Fruit fly (Drosophila melanogaster) whole organism, embryonic: ENCODE measurements around the gene CG9582.

Experiments used
- Atf3 ChIP-seq: fragments of 200-800 bp; sonication (Bioruptor generic); optimal IDR thresholded peaks from 3 replicates; lab custom pipeline; 2016; ENCODE audit warnings: missing biosample characterization, missing genetic modification characterization
- B-H1 ChIP-seq: fragments of 200-800 bp; sonication (Bioruptor generic); IDR thresholded peaks from 3 replicates; pipeline ENCODE4 v1.3.6; 2022; ENCODE audit warnings: missing biosample characterization, missing genetic modification characterization
- CG10462 ChIP-seq: fragments of 200-800 bp; sonication (Bioruptor generic); optimal IDR thresholded peaks from 2 replicates; lab custom pipeline; 2016; ENCODE audit warnings: missing biosample characterization, missing genetic modification characterization
- CG11093 ChIP-seq: fragments of 200-800 bp; sonication (Bioruptor generic); IDR thresholded peaks from 3 replicates; pipeline ENCODE4 v1.3.6; 2022; ENCODE audit warnings: missing biosample characterization, missing genetic modification characterization
- CG11247 ChIP-seq: fragments of 200-800 bp; sonication (Bioruptor generic); IDR thresholded peaks from 2 replicates; pipeline ENCODE4 v1.3.6; 2022; ENCODE audit warnings: missing biosample characterization, missing genetic modification characterization
- CG12219 ChIP-seq: fragments of 200-800 bp; sonication (Bioruptor generic); optimal IDR thresholded peaks from 3 replicates; lab custom pipeline; 2018; ENCODE audit warnings: missing biosample characterization, mild to moderate bottlenecking, missing genetic modification characterization
- CG12299 ChIP-seq: fragments of 200-800 bp; sonication (Bioruptor generic); optimal IDR thresholded peaks from 2 replicates; lab custom pipeline; 2018; ENCODE audit warnings: missing biosample characterization, mild to moderate bottlenecking, missing genetic modification characterization
- CG12744 ChIP-seq: fragments of 200-800 bp; sonication (Bioruptor generic); optimal IDR thresholded peaks from 2 replicates; lab custom pipeline; 2016; ENCODE audit warnings: missing biosample characterization, missing genetic modification characterization
- CG12769 ChIP-seq: fragments of 200-800 bp; sonication (Bioruptor generic); optimal IDR thresholded peaks from 2 replicates; lab custom pipeline; 2019; ENCODE audit warnings: missing biosample characterization, mild to moderate bottlenecking, missing genetic modification characterization, moderate library complexity
- CG13424 ChIP-seq: fragments of 200-800 bp; sonication (Bioruptor generic); optimal IDR thresholded peaks from 2 replicates; lab custom pipeline; 2019; ENCODE audit warnings: missing biosample characterization, mild to moderate bottlenecking, missing genetic modification characterization, moderate library complexity
- CG14667 ChIP-seq: fragments of 200-800 bp; sonication (Bioruptor generic); IDR thresholded peaks from 2 replicates; pipeline ENCODE4 v1.3.6; 2022; ENCODE audit warnings: missing biosample characterization, missing genetic modification characterization
- CG16815 ChIP-seq: fragments of 200-800 bp; sonication (Bioruptor generic); optimal IDR thresholded peaks from 3 replicates; lab custom pipeline; 2017; ENCODE audit warnings: missing biosample characterization, mild to moderate bottlenecking, missing genetic modification characterization
- CG17328 ChIP-seq: fragments of 200-800 bp; sonication (Bioruptor generic); IDR thresholded peaks from 2 replicates; pipeline ENCODE4 v1.3.6; 2022; ENCODE audit warnings: missing biosample characterization, missing genetic modification characterization
- CG17612 ChIP-seq: fragments of 200-800 bp; sonication (Bioruptor generic); IDR thresholded peaks from 2 replicates; pipeline ENCODE4 v1.3.6; 2022; ENCODE audit warnings: missing biosample characterization, missing genetic modification characterization
- CG17912 ChIP-seq: fragments of 200-800 bp; sonication (Bioruptor generic); optimal IDR thresholded peaks from 2 replicates; lab custom pipeline; 2018; ENCODE audit warnings: missing biosample characterization, mild to moderate bottlenecking, missing genetic modification characterization
- CG2120 ChIP-seq: fragments of 200-800 bp; sonication (Bioruptor generic); optimal IDR thresholded peaks from 3 replicates; lab custom pipeline; 2016; ENCODE audit warnings: missing biosample characterization, missing genetic modification characterization
- CG32772 ChIP-seq: fragments of 200-800 bp; sonication (Bioruptor generic); IDR thresholded peaks from 2 replicates; pipeline ENCODE4 v1.3.6; 2022; ENCODE audit warnings: missing biosample characterization, missing genetic modification characterization
- CG43689 ChIP-seq: fragments of 200-800 bp; sonication (Bioruptor generic); IDR thresholded peaks from 2 replicates; pipeline ENCODE4 v1.3.6; 2022; ENCODE audit warnings: missing biosample characterization, missing genetic modification characterization
- CG6175 ChIP-seq: fragments of 200-800 bp; sonication (Bioruptor generic); IDR thresholded peaks from 3 replicates; pipeline ENCODE4 v1.3.6; 2022; ENCODE audit warnings: missing biosample characterization, missing genetic modification characterization
- CG7786 ChIP-seq: fragments of 200-800 bp; sonication (Bioruptor generic); optimal IDR thresholded peaks from 2 replicates; lab custom pipeline; 2016; ENCODE audit warnings: missing biosample characterization, missing genetic modification characterization
- CG7928 ChIP-seq: fragments of 200-800 bp; sonication (Bioruptor generic); optimal IDR thresholded peaks from 2 replicates; lab custom pipeline; 2017; ENCODE audit warnings: missing biosample characterization, mild to moderate bottlenecking, missing genetic modification characterization
- CG8924 ChIP-seq: fragments of 200-800 bp; optimal IDR thresholded peaks from 3 replicates; lab custom pipeline; 2019; ENCODE audit warnings: missing biosample characterization, mild to moderate bottlenecking, missing genetic modification characterization, moderate library complexity
- CG9437 ChIP-seq: fragments of 200-800 bp; sonication (Bioruptor generic); optimal IDR thresholded peaks from 2 replicates; lab custom pipeline; 2018; ENCODE audit warnings: missing biosample characterization, mild to moderate bottlenecking, missing genetic modification characterization
- Dad ChIP-seq: fragments of 200-800 bp; sonication (Bioruptor generic); optimal IDR thresholded peaks from 3 replicates; lab custom pipeline; 2016; ENCODE audit warnings: missing biosample characterization, missing genetic modification characterization
- Dek ChIP-seq: fragments of 200-800 bp; sonication (Bioruptor generic); optimal IDR thresholded peaks from 3 replicates; lab custom pipeline; 2019; ENCODE audit warnings: missing biosample characterization, mild to moderate bottlenecking, missing genetic modification characterization, moderate library complexity
- Dll ChIP-seq: fragments of 200-800 bp; sonication (Bioruptor generic); IDR thresholded peaks from 4 replicates; pipeline ENCODE4 v1.3.6; 2022; ENCODE audit warnings: missing biosample characterization, missing genetic modification characterization; ENCODE audit not compliant: partially characterized antibody
- Hr51 ChIP-seq, 2 experiments: fragments of 200-800 bp; sonication (Bioruptor generic); optimal IDR thresholded peaks; 2 replicates in 1 of 2; 3 replicates in 1 of 2; lab custom pipeline; 2016 to 2018; ENCODE audit warnings: missing biosample characterization in 2 of 2, missing genetic modification characterization in 2 of 2, mild to moderate bottlenecking in 1 of 2, moderate library complexity in 1 of 2
- Med ChIP-seq: fragments of 200-800 bp; sonication (Bioruptor generic); peaks from one replicate; lab custom pipeline; 2016; ENCODE audit warnings: missing biosample characterization, missing genetic modification characterization, mild to moderate bottlenecking, inconsistent platforms, moderate library complexity
- NC2α ChIP-seq: fragments of 200-800 bp; sonication (Bioruptor generic); optimal IDR thresholded peaks from 2 replicates; lab custom pipeline; 2016; ENCODE audit warnings: missing biosample characterization, missing genetic modification characterization
- NK7.1 ChIP-seq: fragments of 200-800 bp; sonication (Bioruptor generic); optimal IDR thresholded peaks from 3 replicates; lab custom pipeline; 2016; ENCODE audit warnings: missing biosample characterization, missing genetic modification characterization
- Opbp ChIP-seq: fragments of 200-800 bp; sonication (Bioruptor generic); IDR thresholded peaks from 3 replicates; pipeline ENCODE4 v1.3.6; 2022; ENCODE audit warnings: missing biosample characterization, missing genetic modification characterization; ENCODE audit not compliant: partially characterized antibody
- Vsx1 ChIP-seq: fragments of 200-800 bp; sonication (Bioruptor generic); optimal IDR thresholded peaks from 2 replicates; lab custom pipeline; 2017; ENCODE audit warnings: missing biosample characterization, mild to moderate bottlenecking, missing genetic modification characterization, missing genetic modification reagents
- ac ChIP-seq: fragments of 200-800 bp; sonication (Bioruptor generic); optimal IDR thresholded peaks from 3 replicates; lab custom pipeline; 2017; ENCODE audit warnings: missing biosample characterization, mild to moderate bottlenecking, missing genetic modification characterization
- bsh ChIP-seq, 2 experiments: fragments of 200-800 bp; sonication (Bioruptor generic); optimal IDR thresholded peaks; 2 replicates each; lab custom pipeline; 2017 to 2018; ENCODE audit warnings: mild to moderate bottlenecking in 2 of 2, missing biosample characterization in 2 of 2, missing genetic modification characterization in 2 of 2, moderate library complexity in 1 of 2
- cad ChIP-seq: fragments of >200 bp; optimal IDR thresholded peaks from 2 replicates; lab custom pipeline; 2017; ENCODE audit warnings: missing biosample characterization, missing genetic modification characterization
- cas ChIP-seq: fragments of 200-800 bp; sonication (Bioruptor generic); IDR thresholded peaks from 2 replicates; pipeline ENCODE4 v1.3.6; 2022; ENCODE audit warnings: missing biosample characterization, missing genetic modification characterization
- chinmo ChIP-seq: fragments of 200-800 bp; sonication (Bioruptor generic); IDR thresholded peaks from 4 replicates; pipeline ENCODE4 v1.3.6; 2022; ENCODE audit warnings: missing biosample characterization, missing genetic modification characterization; ENCODE audit not compliant: partially characterized antibody
- chn ChIP-seq: fragments of 200-800 bp; sonication (Bioruptor generic); optimal IDR thresholded peaks from 2 replicates; lab custom pipeline; 2016; ENCODE audit warnings: missing biosample characterization, missing genetic modification characterization
- dm ChIP-seq: fragments of 200-800 bp; sonication (Bioruptor generic); optimal IDR thresholded peaks from 3 replicates; lab custom pipeline; 2016; ENCODE audit warnings: missing biosample characterization, missing genetic modification characterization
- dmrt99B ChIP-seq: fragments of 200-800 bp; sonication (Bioruptor generic); optimal IDR thresholded peaks from 2 replicates; lab custom pipeline; 2018; ENCODE audit warnings: missing biosample characterization, mild to moderate bottlenecking, missing genetic modification characterization, moderate library complexity
- esg ChIP-seq: fragments of 200-800 bp; sonication (Bioruptor generic); conservative IDR thresholded peaks from 2 replicates; pipeline ENCODE4 v1.3.6; 2022; ENCODE audit warnings: missing biosample characterization, missing genetic modification characterization
- exex ChIP-seq: fragments of 200-800 bp; sonication (Bioruptor generic); optimal IDR thresholded peaks from 4 replicates; lab custom pipeline; 2018; ENCODE audit warnings: missing biosample characterization, mild to moderate bottlenecking, missing genetic modification characterization, moderate library complexity
- gfzf ChIP-seq: fragments of 200-800 bp; sonication (Bioruptor generic); optimal IDR thresholded peaks from 2 replicates; lab custom pipeline; 2016; ENCODE audit warnings: missing biosample characterization, mild to moderate bottlenecking, missing genetic modification characterization, moderate library complexity
- grn ChIP-seq: fragments of 200-800 bp; sonication (Bioruptor generic); optimal IDR thresholded peaks from 3 replicates; lab custom pipeline; 2017; ENCODE audit warnings: missing biosample characterization, missing genetic modification characterization
- ken ChIP-seq: fragments of 200-800 bp; sonication (Bioruptor generic); IDR thresholded peaks from 3 replicates; pipeline ENCODE4 v1.3.6; 2022; ENCODE audit warnings: missing biosample characterization, missing genetic modification characterization
- nau ChIP-seq: fragments of 200-800 bp; sonication (Bioruptor generic); optimal IDR thresholded peaks from 3 replicates; lab custom pipeline; 2017; ENCODE audit warnings: missing biosample characterization, mild to moderate bottlenecking, missing genetic modification characterization, missing genetic modification reagents
- p53 ChIP-seq: fragments of 200-800 bp; sonication (Bioruptor generic); optimal IDR thresholded peaks from 2 replicates; lab custom pipeline; 2016; ENCODE audit warnings: missing biosample characterization, missing genetic modification characterization
- seq ChIP-seq: fragments of 200-800 bp; sonication (Bioruptor generic); IDR thresholded peaks from 2 replicates; pipeline ENCODE4 v1.3.6; 2022; ENCODE audit warnings: missing biosample characterization, missing genetic modification characterization
- shn ChIP-seq: fragments of 200-800 bp; sonication (Bioruptor generic); optimal IDR thresholded peaks from 3 replicates; lab custom pipeline; 2016; ENCODE audit warnings: missing biosample characterization, missing genetic modification characterization
- sima ChIP-seq: fragments of 200-800 bp; sonication (Bioruptor generic); optimal IDR thresholded peaks from 2 replicates; lab custom pipeline; 2016; ENCODE audit warnings: missing biosample characterization, missing genetic modification characterization

Gene CG9582

DNA sequence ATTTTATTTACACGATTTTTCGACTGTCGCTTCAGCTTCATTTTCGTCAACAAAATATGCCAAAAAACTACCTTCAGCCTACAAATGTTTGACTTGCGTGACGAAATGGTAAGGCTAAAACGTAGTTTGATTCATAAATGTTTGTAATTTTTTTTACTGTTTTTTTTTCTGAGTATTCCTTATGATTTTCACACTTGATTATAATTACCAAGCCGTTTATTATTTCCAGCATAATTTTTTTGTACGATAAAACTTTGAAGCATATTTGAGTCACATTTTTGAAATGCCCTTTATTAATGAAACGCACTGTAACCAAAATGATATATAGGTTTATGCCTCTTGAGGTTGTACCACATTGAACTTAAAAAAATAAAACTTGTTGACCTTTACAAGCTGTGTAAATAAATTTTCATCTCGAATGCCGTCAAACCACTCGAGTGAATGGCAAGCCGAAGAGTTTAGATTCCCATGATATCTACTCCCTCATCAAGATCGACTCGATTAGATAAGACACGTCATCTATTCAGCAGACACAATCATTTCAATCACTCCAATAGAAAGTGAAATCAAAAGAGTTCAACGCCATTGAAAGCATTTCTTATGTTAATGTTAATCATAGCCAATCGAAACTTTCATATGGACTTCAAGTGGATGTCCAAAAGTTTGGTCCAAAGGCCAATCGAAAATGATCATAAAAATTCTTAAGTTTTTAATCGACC, 48.9 kb downstream of the CG9582 start (continued):
- TF ChIP-seq Dll (GFP tag; lab: Robert Waterston, UW), result no peak
- no peak for TF ChIP-seq cad (GFP tag; lab: Kevin White, UChicago)
- peak in 1 of 2 experiments; percentile 83 for TF ChIP-seq Hr51 (GFP tag; optimal IDR thresholded peaks at IDR 0.05; lab: Kevin White, UChicago)
- TF ChIP-seq dmrt99B (tag; lab: Kevin White, UChicago), result peak; percentile 75
- no peak for TF ChIP-seq chn (GFP tag; lab: Kevin White, UChicago)
- TF ChIP-seq Med, result peak; percentile 89
- no peak for TF ChIP-seq CG12769 (tag; lab: Kevin White, UChicago)
- TF ChIP-seq esg (GFP tag; lab: Robert Waterston, UW), result peak; percentile 47
- peak; percentile 7 for TF ChIP-seq CG9437
- TF ChIP-seq CG7786 (GFP tag; lab: Kevin White, UChicago), result peak; percentile 11
- TF ChIP-seq p53, result no peak
- no peak for TF ChIP-seq CG12219
- no peak for TF ChIP-seq Opbp (GFP tag; lab: Robert Waterston, UW)
- no peak for TF ChIP-seq CG32772
- TF ChIP-seq cas, result no peak
- TF ChIP-seq CG12299 (tag; lab: Kevin White, UChicago), result peak; percentile 40
- TF ChIP-seq CG13424, result peak; percentile 65
- no peak for TF ChIP-seq Dad
- TF ChIP-seq grn (GFP tag; lab: Kevin White, UChicago), result peak; percentile 84
- no peak for TF ChIP-seq CG11247
- TF ChIP-seq shn, result no peak
- no peak for TF ChIP-seq ken (GFP tag; lab: Robert Waterston, UW)
- peak; percentile 52 for TF ChIP-seq CG17328
- no peak for TF ChIP-seq exex
- TF ChIP-seq chinmo (GFP tag; lab: Robert Waterston, UW), result no peak
- TF ChIP-seq ac, result no peak
- peak; percentile 32; the same call in 1 of the 2 replicates for TF ChIP-seq seq (GFP tag; lab: Robert Waterston, UW)
- no peak for TF ChIP-seq CG43689 (GFP tag; lab: Robert Waterston, UW)
- peak; percentile 15 for TF ChIP-seq Vsx1 (GFP tag; lab: Kevin White, UChicago)
- TF ChIP-seq CG14667 (GFP tag; lab: Robert Waterston, UW), result no peak
- TF ChIP-seq gfzf (GFP tag; lab: Kevin White, UChicago), result no peak
- no peak for TF ChIP-seq sima (GFP tag; lab: Kevin White, UChicago)
- TF ChIP-seq CG7928, result peak; percentile 4
- TF ChIP-seq CG16815, result no peak
- peak; percentile 58 for TF ChIP-seq Dek (tag; lab: Kevin White, UChicago)
- TF ChIP-seq B-H1 (GFP tag; lab: Robert Waterston, UW), result 0 out of 3 replicates have a peak, but pooled peaks have one; percentile 24
- no peak for TF ChIP-seq CG17912
- TF ChIP-seq CG11093 (GFP tag; lab: Robert Waterston, UW), result 0 out of 3 replicates have a peak, but pooled peaks have one; percentile 31
- TF ChIP-seq NK7.1 (GFP tag; lab: Kevin White, UChicago), result no peak
- TF ChIP-seq CG10462 (GFP tag; lab: Kevin White, UChicago), result no peak
- TF ChIP-seq CG2120, result peak; percentile 49
- no peak for TF ChIP-seq NC2α (GFP tag; lab: Kevin White, UChicago)
- TF ChIP-seq dm (GFP tag; lab: Kevin White, UChicago), result peak; percentile 11
- peak in 1 of 2 experiments; percentile 23 for TF ChIP-seq bsh (GFP tag; optimal IDR thresholded peaks at IDR 0.05; lab: Kevin White, UChicago)
- TF ChIP-seq Atf3, result peak; percentile 34
- TF ChIP-seq CG8924 (tag; lab: Kevin White, UChicago), result no peak
- peak; percentile 23 for TF ChIP-seq CG12744 (GFP tag; lab: Kevin White, UChicago)
- TF ChIP-seq CG6175 (GFP tag; lab: Robert Waterston, UW), result no peak
- TF ChIP-seq nau (GFP tag; lab: Kevin White, UChicago), result no peak
- no peak for TF ChIP-seq CG17612 (GFP tag; lab: Robert Waterston, UW)
